Worm (Caenorhabditis elegans) whole organism, early embryonic: Measurements from ENCODE around the gene nep-12.

Source experiments
- B0310.2 ChIP-seq: sonication (generic microtip); optimal IDR thresholded peaks from 2 replicates; lab custom pipeline; 2016; ENCODE audit warnings: mild to moderate bottlenecking, missing genetic modification characterization, missing compliant biosample characterization
- F13C5.2 ChIP-seq: sonication (generic microtip); optimal IDR thresholded peaks from 2 replicates; lab custom pipeline; 2017; ENCODE audit warnings: mild to moderate bottlenecking, missing genetic modification characterization, inconsistent platforms, missing compliant biosample characterization
- aly-1 ChIP-seq: sonication (generic microtip); optimal IDR thresholded peaks from 2 replicates; lab custom pipeline; 2016; ENCODE audit warnings: missing genetic modification characterization, missing compliant biosample characterization
- ama-1 ChIP-seq: fragments of 150-350 bp; optimal IDR thresholded peaks from 2 replicates; lab custom pipeline; 2014
- ceh-13 ChIP-seq: fragments of 200-800 bp; sonication (Bioruptor generic); optimal IDR thresholded peaks from 2 replicates; lab custom pipeline; 2018; ENCODE audit warnings: mild to moderate bottlenecking, missing genetic modification characterization, missing compliant biosample characterization
- ceh-36 ChIP-seq: sonication (generic microtip); optimal IDR thresholded peaks from 2 replicates; lab custom pipeline; 2016; ENCODE audit warnings: missing genetic modification characterization, inconsistent platforms, missing compliant biosample characterization
- ets-7 ChIP-seq: sonication (generic microtip); optimal IDR thresholded peaks from 2 replicates; lab custom pipeline; 2016; ENCODE audit warnings: missing genotype, missing genetic modification characterization, missing compliant biosample characterization
- flt-1 ChIP-seq: fragments of 200-800 bp; sonication (Bioruptor generic); IDR thresholded peaks from 2 replicates; pipeline ENCODE4 v1.3.6; 2022; ENCODE audit warnings: missing genetic modification characterization, missing compliant biosample characterization
- hmbx-1 ChIP-seq: sonication (generic microtip); optimal IDR thresholded peaks from 2 replicates; lab custom pipeline; 2016; ENCODE audit warnings: mild to moderate bottlenecking, missing genetic modification characterization, missing compliant biosample characterization
- hmg-4 ChIP-seq: fragments of 200-800 bp; sonication (Bioruptor generic); optimal IDR thresholded peaks from 2 replicates; lab custom pipeline; 2018; ENCODE audit warnings: mild to moderate bottlenecking, missing genetic modification characterization, missing compliant biosample characterization
- hnd-1 ChIP-seq: sonication (generic microtip); optimal IDR thresholded peaks from 2 replicates; lab custom pipeline; 2016; ENCODE audit warnings: missing genetic modification characterization, missing compliant biosample characterization
- pes-1 ChIP-seq: fragments of 200-800 bp; sonication (Bioruptor generic); IDR thresholded peaks from 2 replicates; pipeline ENCODE4 v1.3.6; 2022; ENCODE audit warnings: missing genetic modification reagents, missing genetic modification characterization, missing compliant biosample characterization
- scrt-1 ChIP-seq: fragments of 200-800 bp; sonication (Bioruptor generic); IDR thresholded peaks from 2 replicates; pipeline ENCODE4 v1.3.6; 2022; ENCODE audit warnings: missing genetic modification characterization, missing compliant biosample characterization
- sea-1 ChIP-seq: fragments of 200-800 bp; sonication (Bioruptor generic); conservative IDR thresholded peaks from 2 replicates; pipeline ENCODE4 v1.3.6; 2022; ENCODE audit warnings: missing genetic modification characterization, missing compliant biosample characterization
- tbx-11 ChIP-seq: fragments of 200-800 bp; sonication (Bioruptor generic); IDR thresholded peaks from 2 replicates; pipeline ENCODE4 v1.3.6; 2022; ENCODE audit warnings: missing genetic modification characterization, missing compliant biosample characterization
- tbx-37 ChIP-seq: fragments of 200-800 bp; sonication (Bioruptor generic); conservative IDR thresholded peaks from 2 replicates; pipeline ENCODE4 v1.3.6; 2022; ENCODE audit warnings: missing genetic modification reagents, missing genetic modification characterization, missing compliant biosample characterization
- tra-4 ChIP-seq: sonication (generic microtip); optimal IDR thresholded peaks from 2 replicates; lab custom pipeline; 2017; ENCODE audit warnings: missing genetic modification characterization, missing compliant biosample characterization

nep-12 gene

ce11 chrII:4806261-4806660, 21.9 kb upstream of the nep-12 start:
- TF ChIP-seq hnd-1 (tag; lab: Kevin White, UChicago): no peak
- TF ChIP-seq ets-7 (tag; lab: Kevin White, UChicago): no peak
- TF ChIP-seq B0310.2 (tag; lab: Kevin White, UChicago): no peak
- no peak for TF ChIP-seq ceh-13 (GFP tag; lab: Kevin White, UChicago)
- no peak for TF ChIP-seq ceh-36
- no peak for TF ChIP-seq hmg-4 (GFP tag; lab: Kevin White, UChicago)
- no peak for TF ChIP-seq tbx-37
- TF ChIP-seq sea-1: no peak
- TF ChIP-seq F13C5.2 (tag; lab: Kevin White, UChicago): no peak
- TF ChIP-seq tbx-11 (GFP tag; lab: Robert Waterston, UW): no peak

- no peak for TF ChIP-seq tbx-37
- TF ChIP-seq hmg-4 (GFP tag; lab: Kevin White, UChicago): no peak
- no peak for TF ChIP-seq scrt-1 (GFP tag; lab: Robert Waterston, UW)
- no peak for TF ChIP-seq flt-1
- TF ChIP-seq ceh-36: no peak
- no peak for TF ChIP-seq ceh-13 (GFP tag; lab: Kevin White, UChicago)
- TF ChIP-seq F13C5.2 (tag; lab: Kevin White, UChicago): no peak
- no peak for TF ChIP-seq tbx-11 (GFP tag; lab: Robert Waterston, UW)
Measured at ce11 chrII:4805799-4806198, 21.5 kb upstream of the nep-12 start.

DNA sequence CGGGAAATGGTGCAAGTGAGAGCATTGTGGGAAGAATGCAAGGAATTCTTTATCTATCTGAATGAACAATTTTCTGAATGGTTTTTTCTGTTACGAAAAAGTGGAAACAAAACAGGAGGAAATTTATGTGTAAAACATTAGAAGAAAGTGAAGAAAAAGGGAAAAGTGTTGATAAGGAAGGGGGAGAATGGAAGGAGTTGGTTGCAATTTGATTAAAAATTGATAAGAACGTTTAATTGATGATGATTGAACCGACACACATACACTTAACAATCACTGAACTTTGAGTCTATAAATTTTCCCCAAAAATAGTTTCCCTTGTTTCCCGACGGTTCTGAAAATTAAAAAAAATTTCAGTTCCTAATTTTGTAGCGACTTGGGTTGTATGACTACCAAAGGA, 18.6 kb upstream of the nep-12 start:
- TF ChIP-seq flt-1 (no peak), pes-1 (no peak), tra-4 (tag; lab: Kevin White, UChicago) (no peak), sea-1 (no peak), scrt-1 (GFP tag; lab: Robert Waterston, UW) (no peak), hmg-4 (GFP tag; lab: Kevin White, UChicago) (no peak), B0310.2 (tag; lab: Kevin White, UChicago) (no peak), ceh-36 (no peak), tbx-37 (no peak), F13C5.2 (tag; lab: Kevin White, UChicago) (no peak)

ce11 chrII:4800524-4800923, 16.2 kb upstream of the nep-12 start:
- TF ChIP-seq hnd-1 (tag; lab: Kevin White, UChicago) (no peak), tra-4 (tag; lab: Kevin White, UChicago) (no peak), pes-1 (no peak), ama-1 (lab: Kevin White, UChicago) (no peak), scrt-1 (GFP tag; lab: Robert Waterston, UW) (no peak), hmbx-1 (tag; lab: Kevin White, UChicago) (no peak), tbx-37 (no peak), ceh-36 (no peak), aly-1 (tag; lab: Kevin White, UChicago) (no peak), sea-1 (no peak), B0310.2 (tag; lab: Kevin White, UChicago) (no peak), hmg-4 (GFP tag; lab: Kevin White, UChicago) (no peak), flt-1 (no peak)

- no peak for TF ChIP-seq B0310.2 (tag; lab: Kevin White, UChicago)
- TF ChIP-seq pes-1: no peak
- no peak for TF ChIP-seq F13C5.2 (tag; lab: Kevin White, UChicago)
- no peak for TF ChIP-seq ceh-13 (GFP tag; lab: Kevin White, UChicago)
- no peak for TF ChIP-seq aly-1 (tag; lab: Kevin White, UChicago)
- no peak for TF ChIP-seq tra-4 (tag; lab: Kevin White, UChicago)
- no peak for TF ChIP-seq tbx-11 (GFP tag; lab: Robert Waterston, UW)
- TF ChIP-seq tbx-37: no peak
- no peak for TF ChIP-seq scrt-1 (GFP tag; lab: Robert Waterston, UW)
- TF ChIP-seq hmbx-1 (tag; lab: Kevin White, UChicago): no peak
- no peak for TF ChIP-seq ets-7 (tag; lab: Kevin White, UChicago)
- no peak for TF ChIP-seq ceh-36
Measured at ce11 chrII:4797071-4797470, 12.7 kb upstream of the nep-12 start, which contains the start of gene C33F10.14. C33F10.14 (plus strand) TSS chrII:4797371.

DNA sequence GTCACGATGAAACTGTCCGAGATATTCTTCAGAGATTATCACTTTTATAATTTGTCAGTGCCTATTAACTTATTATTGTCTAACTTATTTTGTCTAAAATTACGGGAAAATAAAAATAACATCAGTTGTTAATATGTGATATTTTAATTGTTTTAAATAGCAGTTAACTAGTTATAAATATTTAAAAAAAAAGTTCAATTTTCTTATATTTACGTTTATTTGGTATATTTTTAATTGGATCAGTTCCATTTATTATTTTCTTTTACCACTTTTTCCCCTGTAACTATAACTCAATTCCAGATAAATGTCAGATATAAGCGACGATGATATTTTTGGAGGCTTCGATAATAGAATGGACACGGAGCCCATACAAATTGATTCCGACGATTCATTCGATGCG, 11.1 kb upstream of the nep-12 start, which contains the start of gene C33F10.4:
Gene C33F10.4, plus strand, starts transcription at position 301 of the 400 bp plus-strand sequence.
- TF ChIP-seq ceh-36 (no peak), F13C5.2 (tag; lab: Kevin White, UChicago) (no peak), pes-1 (no peak), B0310.2 (tag; lab: Kevin White, UChicago) (no peak), flt-1 (no peak), ama-1 (lab: Kevin White, UChicago) (no peak), hmg-4 (GFP tag; lab: Kevin White, UChicago) (no peak), hmbx-1 (tag; lab: Kevin White, UChicago) (no peak), tbx-11 (GFP tag; lab: Robert Waterston, UW) (no peak), hnd-1 (tag; lab: Kevin White, UChicago) (no peak), aly-1 (tag; lab: Kevin White, UChicago) (no peak), ceh-13 (GFP tag; lab: Kevin White, UChicago) (no peak), tbx-37 (no peak), tra-4 (tag; lab: Kevin White, UChicago) (no peak), sea-1 (no peak), scrt-1 (GFP tag; lab: Robert Waterston, UW) (no peak), ets-7 (tag; lab: Kevin White, UChicago) (no peak)

DNA sequence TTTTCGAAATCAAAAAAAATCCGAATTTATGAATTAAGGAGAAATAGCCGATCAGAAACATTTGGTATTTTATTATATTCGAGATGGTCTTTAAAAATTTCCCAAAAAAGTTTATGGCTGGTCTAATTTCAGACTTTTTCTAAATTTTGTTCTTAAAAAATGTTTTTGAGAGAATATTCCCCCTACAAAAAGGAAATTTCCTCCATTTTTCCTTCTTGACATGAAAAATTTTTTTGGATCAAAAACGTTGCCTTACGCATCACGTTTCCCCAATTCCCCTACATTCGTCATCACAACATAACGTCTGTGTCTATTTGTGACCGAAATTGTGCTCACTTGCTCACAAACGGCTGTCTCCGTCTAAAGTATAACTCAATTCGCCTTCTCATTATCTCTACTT, 9.0 kb upstream of the nep-12 start:
- no peak for TF ChIP-seq ceh-13 (GFP tag; lab: Kevin White, UChicago)
- no peak for TF ChIP-seq pes-1
- TF ChIP-seq F13C5.2 (tag; lab: Kevin White, UChicago): no peak
- no peak for TF ChIP-seq flt-1
- TF ChIP-seq tbx-37: no peak
- TF ChIP-seq hmg-4 (GFP tag; lab: Kevin White, UChicago): no peak
- TF ChIP-seq ama-1 (lab: Kevin White, UChicago): no peak
- TF ChIP-seq sea-1: no peak
- TF ChIP-seq tra-4 (tag; lab: Kevin White, UChicago): no peak
- no peak for TF ChIP-seq tbx-11 (GFP tag; lab: Robert Waterston, UW)
- TF ChIP-seq aly-1 (tag; lab: Kevin White, UChicago): no peak
- TF ChIP-seq ceh-36: no peak
- TF ChIP-seq hnd-1 (tag; lab: Kevin White, UChicago): no peak
- TF ChIP-seq scrt-1 (GFP tag; lab: Robert Waterston, UW): no peak
- no peak for TF ChIP-seq ets-7 (tag; lab: Kevin White, UChicago)
